Fruit fly (Drosophila melanogaster) whole organism, embryonic: Measurements from ENCODE around the gene Tusp.
A peak's percentile ranks its signal among the peaks of the same experiment; 100 is the strongest.

Experiments
- Antp ChIP-seq: fragments of 200-800 bp; sonication (Bioruptor generic); optimal IDR thresholded peaks from 3 replicates; lab custom pipeline; 2016; ENCODE audit warnings: missing biosample characterization, missing genetic modification characterization
- Asciz ChIP-seq: fragments of 200-800 bp; sonication (Bioruptor generic); optimal IDR thresholded peaks from 2 replicates; lab custom pipeline; 2017; ENCODE audit warnings: missing biosample characterization, mild to moderate bottlenecking, missing genetic modification characterization, missing genetic modification reagents
- Atf6 ChIP-seq: fragments of 200-800 bp; sonication (Bioruptor generic); IDR thresholded peaks from 2 replicates; pipeline ENCODE4 v1.3.6; 2022; ENCODE audit warnings: missing biosample characterization, missing genetic modification characterization
- Bgb ChIP-seq: fragments of 200-800 bp; sonication (Bioruptor generic); IDR thresholded peaks from 2 replicates; pipeline ENCODE4 v1.3.6; 2022; ENCODE audit warnings: missing biosample characterization, missing genetic modification characterization; ENCODE audit not compliant: partially characterized antibody
- CG10147 ChIP-seq: fragments of 200-800 bp; sonication (Bioruptor generic); optimal IDR thresholded peaks from 2 replicates; lab custom pipeline; 2019; ENCODE audit warnings: missing biosample characterization, mild to moderate bottlenecking, missing genetic modification characterization, moderate library complexity
- CG11247 ChIP-seq: fragments of 200-800 bp; sonication (Bioruptor generic); IDR thresholded peaks from 2 replicates; pipeline ENCODE4 v1.3.6; 2022; ENCODE audit warnings: missing biosample characterization, missing genetic modification characterization
- CG15479 ChIP-seq: fragments of 200-800 bp; sonication (Bioruptor generic); optimal IDR thresholded peaks from 3 replicates; lab custom pipeline; 2019; ENCODE audit warnings: missing biosample characterization, mild to moderate bottlenecking, missing genetic modification characterization, moderate library complexity
- CG1647 ChIP-seq: fragments of 200-800 bp; sonication (Bioruptor generic); optimal IDR thresholded peaks from 3 replicates; lab custom pipeline; 2016; ENCODE audit warnings: missing biosample characterization, missing genetic modification characterization
- CG17568 ChIP-seq: fragments of 200-800 bp; sonication (Bioruptor generic); optimal IDR thresholded peaks from 2 replicates; lab custom pipeline; 2018; ENCODE audit warnings: missing biosample characterization, mild to moderate bottlenecking, missing genetic modification characterization, moderate library complexity
- CG18599 ChIP-seq: fragments of 200-800 bp; sonication (Bioruptor generic); optimal IDR thresholded peaks from 3 replicates; lab custom pipeline; 2017; ENCODE audit warnings: missing biosample characterization, missing genetic modification characterization, mild to moderate bottlenecking, moderate library complexity, missing genetic modification reagents
- CG2712 ChIP-seq: fragments of 200-800 bp; optimal IDR thresholded peaks from 3 replicates; lab custom pipeline; 2019; ENCODE audit warnings: missing biosample characterization, mild to moderate bottlenecking, missing genetic modification characterization, moderate library complexity
- CG31388 ChIP-seq: fragments of 200-800 bp; sonication (Bioruptor generic); optimal IDR thresholded peaks from 2 replicates; lab custom pipeline; 2016; ENCODE audit warnings: missing biosample characterization, missing genetic modification characterization
- CG3407 ChIP-seq: fragments of 200-800 bp; sonication (Bioruptor generic); optimal IDR thresholded peaks from 2 replicates; lab custom pipeline; 2018; ENCODE audit warnings: missing biosample characterization, mild to moderate bottlenecking, missing genetic modification characterization
- CG42726 ChIP-seq: fragments of 200-800 bp; sonication (Bioruptor generic); IDR thresholded peaks from 2 replicates; pipeline ENCODE4 v1.3.6; 2022; ENCODE audit warnings: missing biosample characterization, missing genetic modification characterization; ENCODE audit not compliant: partially characterized antibody
- CG4360 ChIP-seq: fragments of 200-800 bp; sonication (Bioruptor generic); IDR thresholded peaks from 2 replicates; pipeline ENCODE4 v1.3.6; 2022; ENCODE audit warnings: missing biosample characterization, missing genetic modification characterization
- CG4404 ChIP-seq: fragments of 200-800 bp; sonication (Bioruptor generic); IDR thresholded peaks from 2 replicates; pipeline ENCODE4 v1.3.6; 2022; ENCODE audit warnings: missing biosample characterization, missing genetic modification characterization
- CG4854 ChIP-seq: fragments of 200-800 bp; sonication (Bioruptor generic); optimal IDR thresholded peaks from 2 replicates; lab custom pipeline; 2016; ENCODE audit warnings: missing biosample characterization, missing genetic modification characterization, inconsistent platforms
- CG6813 ChIP-seq: fragments of 200-800 bp; sonication (Bioruptor generic); optimal IDR thresholded peaks from 2 replicates; lab custom pipeline; 2017; ENCODE audit warnings: missing biosample characterization, missing genetic modification characterization, mild to moderate bottlenecking, moderate library complexity, missing genetic modification reagents
- CG7556 ChIP-seq: fragments of 200-800 bp; sonication (Bioruptor generic); optimal IDR thresholded peaks from 2 replicates; lab custom pipeline; 2017; ENCODE audit warnings: missing biosample characterization, mild to moderate bottlenecking, missing genetic modification characterization
- CG8281 ChIP-seq: fragments of 200-800 bp; sonication (Bioruptor generic); optimal IDR thresholded peaks from 2 replicates; lab custom pipeline; 2018; ENCODE audit warnings: missing biosample characterization, mild to moderate bottlenecking, missing genetic modification characterization, moderate library complexity
- Deaf1 ChIP-seq: fragments of 200-800 bp; optimal IDR thresholded peaks from 3 replicates; lab custom pipeline; 2019; ENCODE audit warnings: missing biosample characterization, mild to moderate bottlenecking, missing genetic modification characterization, moderate library complexity
- Drgx ChIP-seq: fragments of 200-800 bp; sonication (Bioruptor generic); IDR thresholded peaks from 2 replicates; pipeline ENCODE4 v1.3.6; 2022; ENCODE audit warnings: missing biosample characterization, missing genetic modification characterization
- Elba2 ChIP-seq: fragments of 200-800 bp; sonication (Bioruptor generic); optimal IDR thresholded peaks from 3 replicates; lab custom pipeline; 2016; ENCODE audit warnings: missing biosample characterization, missing genetic modification characterization
- GATAe ChIP-seq: fragments of 200-800 bp; sonication (Bioruptor generic); conservative IDR thresholded peaks from 2 replicates; pipeline ENCODE4 v1.3.6; 2022; ENCODE audit warnings: missing biosample characterization, missing genetic modification characterization
- Gug ChIP-seq: fragments of 200-800 bp; sonication (Bioruptor generic); IDR thresholded peaks from 4 replicates; pipeline ENCODE4 v1.3.6; 2022; ENCODE audit warnings: missing biosample characterization, missing genetic modification characterization
- HHEX ChIP-seq: fragments of 200-800 bp; sonication (Bioruptor generic); optimal IDR thresholded peaks from 3 replicates; lab custom pipeline; 2017; ENCODE audit warnings: missing biosample characterization, mild to moderate bottlenecking, missing genetic modification characterization, missing genetic modification reagents
- HmgZ ChIP-seq: fragments of 200-800 bp; sonication (Bioruptor generic); optimal IDR thresholded peaks from 2 replicates; lab custom pipeline; 2018; ENCODE audit warnings: missing biosample characterization, mild to moderate bottlenecking, missing genetic modification characterization
- Hmr ChIP-seq: fragments of 200-800 bp; sonication (Bioruptor generic); optimal IDR thresholded peaks from 3 replicates; lab custom pipeline; 2017; ENCODE audit warnings: mild to moderate bottlenecking, missing biosample characterization, missing genetic modification reagents, missing genetic modification characterization
- Hr39 ChIP-seq: fragments of >200 bp; optimal IDR thresholded peaks from 2 replicates; lab custom pipeline; 2017
- NfI ChIP-seq: fragments of 200-800 bp; sonication (Bioruptor generic); optimal IDR thresholded peaks from 3 replicates; lab custom pipeline; 2018; ENCODE audit warnings: missing biosample characterization, mild to moderate bottlenecking, missing genetic modification characterization, moderate library complexity
- Pdp1 ChIP-seq, 2 experiments: fragments of 200-800 bp; sonication (Bioruptor generic); optimal IDR thresholded peaks; 3 replicates each; lab custom pipeline; 2016; ENCODE audit warnings: missing biosample characterization in 2 of 2, missing genetic modification characterization in 2 of 2, mild to moderate bottlenecking in 1 of 2, moderate library complexity in 1 of 2
- Scr ChIP-seq: fragments of 200-800 bp; sonication (Bioruptor generic); IDR thresholded peaks from 2 replicates; pipeline ENCODE4 v1.3.6; 2022; ENCODE audit warnings: missing biosample characterization, missing genetic modification characterization; ENCODE audit not compliant: partially characterized antibody
- TFAM ChIP-seq: fragments of 200-800 bp; sonication (Bioruptor generic); optimal IDR thresholded peaks from 2 replicates; lab custom pipeline; 2017; ENCODE audit warnings: missing biosample characterization, missing genetic modification characterization, inconsistent platforms
- Usf ChIP-seq: fragments of 200-800 bp; sonication (Bioruptor generic); optimal IDR thresholded peaks from 2 replicates; lab custom pipeline; 2017; ENCODE audit warnings: missing genotype, missing biosample characterization, missing genetic modification characterization
- chinmo ChIP-seq: fragments of 200-800 bp; sonication (Bioruptor generic); IDR thresholded peaks from 4 replicates; pipeline ENCODE4 v1.3.6; 2022; ENCODE audit warnings: missing biosample characterization, missing genetic modification characterization; ENCODE audit not compliant: partially characterized antibody
- chm ChIP-seq: fragments of 200-800 bp; sonication (Bioruptor generic); IDR thresholded peaks from 2 replicates; pipeline ENCODE4 v1.3.6; 2022; ENCODE audit warnings: missing biosample characterization, missing genetic modification characterization
- grau ChIP-seq: fragments of 200-800 bp; optimal IDR thresholded peaks from 3 replicates; lab custom pipeline; 2019; ENCODE audit warnings: missing biosample characterization, mild to moderate bottlenecking, missing genetic modification characterization, moderate library complexity
- gro ChIP-seq: fragments of 200-800 bp; sonication (Bioruptor generic); optimal IDR thresholded peaks from 2 replicates; lab custom pipeline; 2016; ENCODE audit warnings: missing biosample characterization, missing genetic modification characterization
- hkb ChIP-seq, 2 experiments: fragments of 200-800 bp in 1 of 2; fragments of >200 bp in 1 of 2; sonication (Bioruptor generic) in 1 of 2; IDR thresholded peaks in 1 of 2; optimal IDR thresholded peaks in 1 of 2; 2 replicates each; pipeline versions ENCODE4 v1.3.6 to Lab custom; 2017 to 2022; ENCODE audit warnings: missing biosample characterization in 1 of 2, missing genetic modification characterization in 1 of 2
- hth ChIP-seq: fragments of >200 bp; optimal IDR thresholded peaks from 2 replicates; lab custom pipeline; 2017; ENCODE audit warnings: inconsistent platforms
- nmo ChIP-seq: fragments of 200-800 bp; sonication (Bioruptor generic); optimal IDR thresholded peaks from 2 replicates; lab custom pipeline; 2018; ENCODE audit warnings: missing biosample characterization, mild to moderate bottlenecking, missing genetic modification characterization, moderate library complexity
- onecut ChIP-seq: fragments of 200-800 bp; sonication (Bioruptor generic); IDR thresholded peaks from 2 replicates; pipeline ENCODE4 v1.3.6; 2022; ENCODE audit warnings: missing biosample characterization, missing genetic modification characterization
- org-1 ChIP-seq: fragments of 200-800 bp; sonication (Bioruptor generic); optimal IDR thresholded peaks from 2 replicates; lab custom pipeline; 2017; ENCODE audit warnings: missing biosample characterization, missing genetic modification characterization
- repo ChIP-seq: fragments of 200-800 bp; sonication (Bioruptor generic); optimal IDR thresholded peaks from 2 replicates; lab custom pipeline; 2016; ENCODE audit warnings: missing biosample characterization, missing genetic modification characterization
- ro ChIP-seq: fragments of 200-800 bp; sonication (Bioruptor generic); IDR thresholded peaks from 2 replicates; pipeline ENCODE4 v1.3.6; 2022; ENCODE audit warnings: missing biosample characterization, missing genetic modification characterization
- seq ChIP-seq: fragments of 200-800 bp; sonication (Bioruptor generic); IDR thresholded peaks from 2 replicates; pipeline ENCODE4 v1.3.6; 2022; ENCODE audit warnings: missing biosample characterization, missing genetic modification characterization
- ssp ChIP-seq: fragments of 200-800 bp; sonication (Bioruptor generic); IDR thresholded peaks from 2 replicates; pipeline ENCODE4 v1.3.6; 2022; ENCODE audit warnings: missing biosample characterization, missing genetic modification characterization
- tio ChIP-seq: fragments of 200-800 bp; sonication (Bioruptor generic); optimal IDR thresholded peaks from 2 replicates; lab custom pipeline; 2017; ENCODE audit warnings: missing biosample characterization, missing genetic modification characterization, inconsistent platforms

Gene Tusp

DNA sequence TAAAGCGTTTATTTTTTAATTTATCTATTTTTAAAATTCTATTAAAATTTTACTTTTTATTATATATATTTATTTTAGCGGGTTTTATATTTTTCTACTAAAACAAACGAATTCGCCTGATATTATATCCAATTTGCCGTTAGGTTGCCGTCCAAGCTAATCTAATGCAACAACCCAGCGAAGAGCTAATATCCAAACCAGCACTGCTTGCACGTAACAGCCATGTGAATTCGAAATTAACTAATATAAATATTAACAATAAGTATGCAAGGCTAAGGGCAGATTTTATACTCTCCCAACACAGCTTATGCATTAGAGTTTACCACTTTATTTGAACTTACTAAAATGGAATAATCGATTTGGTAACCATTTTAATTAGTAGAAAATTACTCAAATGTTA, 44.0 kb downstream of the Tusp start (continued):
- TF ChIP-seq Elba2 (GFP tag; lab: Kevin White, UChicago): peak; percentile 9
- TF ChIP-seq HmgZ (tag; lab: Kevin White, UChicago): peak; percentile 18

DNA sequence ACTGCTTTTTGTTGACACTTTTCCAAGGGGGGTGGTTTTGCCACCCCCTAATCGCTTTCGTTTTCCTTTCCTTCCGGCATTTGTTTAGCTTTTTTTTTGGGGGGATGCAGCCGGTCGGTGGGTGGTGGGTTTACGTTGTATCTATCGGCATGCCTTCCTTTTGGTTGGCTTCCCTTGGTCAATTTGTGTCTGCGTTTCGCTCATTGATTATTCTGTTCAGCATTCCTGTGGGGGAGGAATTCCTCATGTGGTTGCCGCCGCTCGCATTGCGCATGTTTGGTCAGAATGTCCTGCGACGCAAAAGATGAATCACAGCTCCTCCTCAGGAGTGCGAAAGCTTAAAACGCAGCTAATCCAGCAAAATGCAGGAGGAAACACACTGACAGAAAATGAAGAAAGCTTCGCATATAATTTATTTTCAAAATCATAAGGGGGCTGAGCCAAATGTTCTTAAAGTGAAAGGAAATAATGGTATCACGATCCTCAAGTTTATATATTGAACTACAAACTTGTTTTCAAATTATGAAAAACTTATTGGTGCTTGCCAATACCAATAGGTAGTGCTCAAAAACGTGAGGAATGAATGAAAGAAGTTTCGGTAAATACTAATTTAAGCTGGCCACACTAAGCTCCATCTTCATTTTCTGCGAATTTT, 44.6 kb downstream of the Tusp start, which contains the start of gene RpS10a:
RpS10a (plus strand) TSS at position 605 of the 655 bp plus-strand sequence.
- TF ChIP-seq CG10147 (GFP tag; lab: Kevin White, UChicago) (peak; percentile 10), nmo (GFP tag; lab: Kevin White, UChicago) (peak; percentile 8), ssp (no peak), CG18599 (GFP tag; lab: Kevin White, UChicago) (peak; percentile 19), hkb (optimal IDR thresholded peaks at IDR 0.05; lab: Kevin White, UChicago) (no peak), hkb (GFP tag; IDR thresholded peaks at IDR 0.05; lab: Robert Waterston, UW) (no peak), Hr39 (lab: Kevin White, UChicago) (no peak), CG7556 (no peak), repo (GFP tag; lab: Kevin White, UChicago) (no peak), Bgb (GFP tag; lab: Robert Waterston, UW) (peak; percentile 22; the same call in 1 of the 2 replicates), gro (GFP tag; lab: Kevin White, UChicago) (no peak), grau (tag; lab: Kevin White, UChicago) (peak; percentile 12), HHEX (GFP tag; lab: Kevin White, UChicago) (no peak), NfI (GFP tag; lab: Kevin White, UChicago) (no peak), CG6813 (GFP tag; lab: Kevin White, UChicago) (no peak), Pdp1 (GFP tag; optimal IDR thresholded peaks at IDR 0.05; lab: Kevin White, UChicago) (no peak), seq (GFP tag; lab: Robert Waterston, UW) (peak; percentile 53; the same call in 1 of the 2 replicates), Usf (GFP tag; lab: Kevin White, UChicago) (no peak), CG42726 (GFP tag; lab: Robert Waterston, UW) (peak; percentile 43; the same call in 1 of the 2 replicates), CG2712 (tag; lab: Kevin White, UChicago) (no peak), CG4360 (no peak), GATAe (GFP tag; lab: Robert Waterston, UW) (no peak), ro (GFP tag; lab: Robert Waterston, UW) (no peak), Hmr (GFP tag; lab: Kevin White, UChicago) (peak; percentile 10), TFAM (GFP tag; lab: Kevin White, UChicago) (no peak), Scr (GFP tag; lab: Robert Waterston, UW) (no peak), CG15479 (GFP tag; lab: Kevin White, UChicago) (no peak), org-1 (GFP tag; lab: Kevin White, UChicago) (no peak), chm (GFP tag; lab: Robert Waterston, UW) (no peak), CG1647 (no peak), CG4404 (no peak), hth (lab: Kevin White, UChicago) (no peak), CG3407 (no peak), chinmo (peak; percentile 79; the same call in 1 of the 4 replicates), tio (no peak), Gug (GFP tag; lab: Robert Waterston, UW) (no peak), onecut (GFP tag; lab: Robert Waterston, UW) (peak; percentile 91), Deaf1 (tag; lab: Kevin White, UChicago) (no peak), CG11247 (GFP tag; lab: Robert Waterston, UW) (no peak), Atf6 (GFP tag; lab: Robert Waterston, UW) (no peak), CG4854 (GFP tag; lab: Kevin White, UChicago) (no peak), Drgx (GFP tag; lab: Robert Waterston, UW) (no peak), CG17568 (GFP tag; lab: Kevin White, UChicago) (no peak), CG31388 (GFP tag; lab: Kevin White, UChicago) (no peak), Asciz (no peak), Antp (GFP tag; lab: Kevin White, UChicago) (no peak), CG8281 (tag; lab: Kevin White, UChicago) (no peak)
